Worm (Caenorhabditis elegans) whole organism, L3 larva: ENCODE results near the gene C08F8.15.

Experiments
- ama-1 ChIP-seq: fragments of 150-350 bp; optimal IDR thresholded peaks from 2 replicates; lab custom pipeline; 2018
- elt-1 ChIP-seq: fragments of 150-350 bp; optimal IDR thresholded peaks from 2 replicates; lab custom pipeline; 2014; ENCODE audit warnings: missing biosample characterization, missing genetic modification characterization
- elt-3 ChIP-seq, 3 experiments: fragments of 150-350 bp in 1 of 3; sonication (generic microtip) in 2 of 3; optimal IDR thresholded peaks; 2 replicates in 2 of 3; 4 replicates in 1 of 3; lab custom pipeline; 2014 to 2017; ENCODE audit warnings: missing biosample characterization in 3 of 3, missing genetic modification characterization in 3 of 3
- nfya-1 ChIP-seq: sonication (generic microtip); optimal IDR thresholded peaks from 2 replicates; lab custom pipeline; 2017; ENCODE audit warnings: missing genetic modification characterization, mild to moderate bottlenecking, missing compliant biosample characterization, antibody characterized with exemption, moderate library complexity; ENCODE audit not compliant: insufficient read depth
- nhr-12 ChIP-seq: fragments of 150-350 bp; optimal IDR thresholded peaks from 2 replicates; lab custom pipeline; 2014; ENCODE audit warnings: missing biosample characterization, missing genetic modification characterization
- nhr-23 ChIP-seq: fragments of 150-350 bp; optimal IDR thresholded peaks from 2 replicates; lab custom pipeline; 2014; ENCODE audit warnings: missing biosample characterization, missing genetic modification reagents, missing genetic modification characterization
- nhr-25 ChIP-seq: sonication (generic microtip); optimal IDR thresholded peaks from 2 replicates; lab custom pipeline; 2017; ENCODE audit warnings: missing biosample characterization, missing genetic modification characterization
- nhr-76 ChIP-seq: fragments of 150-350 bp; sonication (generic microtip); optimal IDR thresholded peaks from 5 replicates; lab custom pipeline; 2014; ENCODE audit warnings: missing biosample characterization, missing genetic modification characterization
- pqm-1 ChIP-seq: fragments of 150-350 bp; optimal IDR thresholded peaks from 2 replicates; lab custom pipeline; 2017; ENCODE audit warnings: missing biosample characterization, missing genetic modification characterization, inconsistent platforms
- snpc-4 ChIP-seq: fragments of 150-350 bp; optimal IDR thresholded peaks from 2 replicates; lab custom pipeline; 2014; ENCODE audit warnings: missing biosample characterization, missing genetic modification characterization
- unc-39 ChIP-seq: sonication (generic microtip); optimal IDR thresholded peaks from 4 replicates; lab custom pipeline; 2017; ENCODE audit warnings: missing biosample characterization, missing genetic modification characterization
- zag-1 ChIP-seq: fragments of 150-350 bp; optimal IDR thresholded peaks from 2 replicates; lab custom pipeline; 2014; ENCODE audit warnings: missing biosample characterization, missing genetic modification characterization
- ztf-11 ChIP-seq: fragments of 150-350 bp; optimal IDR thresholded peaks from 2 replicates; lab custom pipeline; 2014; ENCODE audit warnings: missing biosample characterization, missing genetic modification characterization

ce11 chrIV:11119972-11120562 lies 40.5 kb downstream of the C08F8.15 start:
- TF ChIP-seq elt-3 (tag; optimal IDR thresholded peaks at IDR 0.05; lab: Kevin White, UChicago) (peak in 1 of 3 experiments; percentile 29), ama-1 (lab: Kevin White, UChicago) (peak; percentile 36), unc-39 (no peak), elt-1 (tag; lab: Kevin White, UChicago) (peak; percentile 92), nhr-23 (tag; lab: Kevin White, UChicago) (peak; percentile 82), nfya-1 (tag; lab: Kevin White, UChicago) (peak; percentile 5), snpc-4 (no peak), pqm-1 (tag; lab: Kevin White, UChicago) (no peak), nhr-76 (tag; lab: Kevin White, UChicago) (no peak), zag-1 (tag; lab: Kevin White, UChicago) (no peak), nhr-12 (tag; lab: Kevin White, UChicago) (no peak), nhr-25 (tag; lab: Kevin White, UChicago) (peak; percentile 58), ztf-11 (tag; lab: Kevin White, UChicago) (no peak)
